Fruit fly (Drosophila melanogaster): ENCODE measurements around the gene CG34328.

The CG34328 gene

dm6 chrX:18366851-18367649 lies 32.8 kb downstream of the CG34328 start (continued):
- TF ChIP-seq CG6791 (GFP tag; IDR thresholded peaks at IDR 0.05; ENCODE audit: partially characterized antibody) (no peak), hth (optimal IDR thresholded peaks at IDR 0.05) (no peak), CG16815 (GFP tag; optimal IDR thresholded peaks at IDR 0.05) (peak; percentile 54), Hand (GFP tag; optimal IDR thresholded peaks at IDR 0.05) (peak; percentile 77), nom (GFP tag; optimal IDR thresholded peaks at IDR 0.05) (peak; percentile 45), CG1647 (GFP tag; optimal IDR thresholded peaks at IDR 0.05) (peak; percentile 62), CG11398 (GFP tag; optimal IDR thresholded peaks at IDR 0.05) (no peak), Mad (GFP tag; optimal IDR thresholded peaks at IDR 0.05) (peak; percentile 21), Dfd (GFP tag; optimal IDR thresholded peaks at IDR 0.05) (no peak), ci (GFP tag; IDR thresholded peaks at IDR 0.05) (peak; percentile 60; the same call in 2 of the 3 replicates), wdn (GFP tag; IDR thresholded peaks at IDR 0.05) (no peak; the same call in 1 of the 2 replicates), disco-r (GFP tag; optimal IDR thresholded peaks at IDR 0.05) (no peak), H15 (GFP tag; IDR thresholded peaks at IDR 0.05) (peak; percentile 51; the same call in 2 of the 3 replicates), CG11723 (GFP tag; optimal IDR thresholded peaks at IDR 0.05) (peak; percentile 12), Scr (GFP tag; IDR thresholded peaks at IDR 0.05; ENCODE audit: partially characterized antibody) (no peak), hkb (optimal IDR thresholded peaks at IDR 0.05) (no peak), hkb (GFP tag; IDR thresholded peaks at IDR 0.05) (peak; percentile 68), CG12236 (GFP tag; optimal IDR thresholded peaks at IDR 0.05) (peak; percentile 16), CG33557 (GFP tag; optimal IDR thresholded peaks at IDR 0.05) (peak; percentile 9), Fer2 (tag; optimal IDR thresholded peaks at IDR 0.05) (peak; percentile 81), ERR (GFP tag; optimal IDR thresholded peaks at IDR 0.05) (no peak), CG8765 (GFP tag; IDR thresholded peaks at IDR 0.05) (no peak; the same call in 1 of the 2 replicates), pb (GFP tag; optimal IDR thresholded peaks at IDR 0.05) (peak; percentile 85), CG43689 (GFP tag; IDR thresholded peaks at IDR 0.05) (peak; percentile 55), Dll (GFP tag; IDR thresholded peaks at IDR 0.05; ENCODE audit: partially characterized antibody) (no peak), CG4617 (GFP tag; optimal IDR thresholded peaks at IDR 0.05; ENCODE audit: borderline replicate concordance) (no peak), Sox102F (GFP tag; optimal IDR thresholded peaks at IDR 0.05) (peak; percentile 56), row (GFP tag; IDR thresholded peaks at IDR 0.05) (peak; percentile 95), schlank (tag; optimal IDR thresholded peaks at IDR 0.05) (peak; percentile 76), CG4282 (GFP tag; optimal IDR thresholded peaks at IDR 0.05) (no peak), bbx (GFP tag; IDR thresholded peaks at IDR 0.05; ENCODE audit: partially characterized antibody) (no peak), HLH4C (GFP tag; IDR thresholded peaks at IDR 0.05; ENCODE audit: partially characterized antibody) (no peak), lilli (GFP tag; optimal IDR thresholded peaks at IDR 0.05) (peak; percentile 68), salm (tag; optimal IDR thresholded peaks at IDR 0.05) (peak; percentile 52), btn (GFP tag; optimal IDR thresholded peaks at IDR 0.05) (no peak), ap (GFP tag; IDR thresholded peaks at IDR 0.05) (peak; percentile 41), CG15514 (GFP tag; optimal IDR thresholded peaks at IDR 0.05) (peak; percentile 50), CG3726 (GFP tag; IDR thresholded peaks at IDR 0.05) (no peak), Sin3A (optimal IDR thresholded peaks at IDR 0.05) (no peak), fu2 (GFP tag; optimal IDR thresholded peaks at IDR 0.05) (peak; percentile 44), CG15479 (GFP tag; optimal IDR thresholded peaks at IDR 0.05) (no peak), abd-A (tag; optimal IDR thresholded peaks at IDR 0.05) (peak; percentile 28), Nf-YC (tag; optimal IDR thresholded peaks at IDR 0.05) (peak; percentile 80), CG15269 (tag; optimal IDR thresholded peaks at IDR 0.05) (peak; percentile 90), ATbp (GFP tag; optimal IDR thresholded peaks at IDR 0.05) (peak; percentile 59), D (optimal IDR thresholded peaks at IDR 0.05) (no peak), D (GFP tag; optimal IDR thresholded peaks at IDR 0.05) (no peak), CG2889 (GFP tag; IDR thresholded peaks at IDR 0.05) (peak; percentile 64), zen (tag; optimal IDR thresholded peaks at IDR 0.05) (peak; percentile 30), lab (GFP tag; optimal IDR thresholded peaks at IDR 0.05) (peak; percentile 89)

All from whole organism, embryonic.